Worm (Caenorhabditis elegans) whole organism, L1 larva: ENCODE measurements around the gene B0563.10.

Source experiments
- alr-1 ChIP-seq: fragments of 200-800 bp; sonication (Bioruptor generic); optimal IDR thresholded peaks from 2 replicates; lab custom pipeline; 2018; ENCODE audit warnings: borderline replicate concordance, mild to moderate bottlenecking, missing genetic modification characterization, missing compliant biosample characterization
- ceh-82 ChIP-seq, 3 experiments: fragments of 150-350 bp in 1 of 3; sonication (generic microtip) in 2 of 3; optimal IDR thresholded peaks; 2 replicates each; lab custom pipeline; 2014 to 2017; ENCODE audit warnings: missing biosample characterization in 3 of 3, missing genetic modification characterization in 3 of 3
- lin-39 ChIP-seq: fragments of 150-350 bp; optimal IDR thresholded peaks from 2 replicates; lab custom pipeline; 2014; ENCODE audit warnings: missing biosample characterization, missing genetic modification reagents, missing genetic modification characterization
- nhr-12 ChIP-seq: sonication (generic microtip); optimal IDR thresholded peaks from 2 replicates; lab custom pipeline; 2017; ENCODE audit warnings: missing biosample characterization, missing genetic modification characterization
- nhr-19 ChIP-seq: fragments of 200-800 bp; sonication (Bioruptor generic); conservative IDR thresholded peaks from 2 replicates; pipeline ENCODE4 v1.3.6; 2022; ENCODE audit warnings: missing genetic modification characterization, missing compliant biosample characterization
- nhr-237 ChIP-seq: fragments of 150-350 bp; optimal IDR thresholded peaks from 2 replicates; lab custom pipeline; 2014; ENCODE audit warnings: missing biosample characterization, missing genetic modification characterization
- pqm-1 ChIP-seq: sonication (generic microtip); optimal IDR thresholded peaks from 3 replicates; lab custom pipeline; 2017; ENCODE audit warnings: missing biosample characterization, missing genetic modification characterization
- unc-62 ChIP-seq: fragments of 150-350 bp; optimal IDR thresholded peaks from 2 replicates; lab custom pipeline; 2014; ENCODE audit warnings: missing biosample characterization, missing genetic modification reagents, missing genetic modification characterization

DNA sequence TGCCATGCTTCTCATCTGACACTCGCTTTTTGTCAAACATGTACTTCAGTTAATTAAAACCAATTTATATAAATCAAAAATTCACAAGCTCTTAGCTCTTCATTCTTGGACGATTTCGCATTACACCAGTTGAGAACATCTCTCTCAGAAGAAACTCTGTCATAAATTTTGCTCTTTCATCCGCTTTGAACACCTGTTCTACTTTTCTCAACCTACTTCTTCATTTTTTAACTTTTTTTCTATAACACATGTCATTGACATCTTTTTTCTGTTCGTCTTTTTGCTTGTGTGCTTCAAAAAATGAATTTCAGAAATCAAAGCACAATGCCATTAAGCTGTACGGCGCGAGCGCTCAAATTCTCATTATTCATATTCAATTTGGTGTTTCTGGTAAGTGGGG is 4.2 kb downstream of the B0563.10 start, which contains the start of gene tsp-11:
- no peak for TF ChIP-seq ceh-82 (tag; optimal IDR thresholded peaks at IDR 0.05; lab: Kevin White, UChicago)
- no peak for TF ChIP-seq nhr-237
- TF ChIP-seq nhr-19 (GFP tag; lab: Robert Waterston, UW) = no peak
- TF ChIP-seq pqm-1 = no peak
- TF ChIP-seq lin-39 (tag; lab: Kevin White, UChicago) = no peak
- TF ChIP-seq unc-62 (GFP tag; lab: Kevin White, UChicago) = no peak
- TF ChIP-seq nhr-12 (tag; lab: Kevin White, UChicago) = no peak
- TF ChIP-seq alr-1 = no peak
